Fruit fly (Drosophila melanogaster): ENCODE measurements around the gene Spt20.

Gene Spt20

DNA sequence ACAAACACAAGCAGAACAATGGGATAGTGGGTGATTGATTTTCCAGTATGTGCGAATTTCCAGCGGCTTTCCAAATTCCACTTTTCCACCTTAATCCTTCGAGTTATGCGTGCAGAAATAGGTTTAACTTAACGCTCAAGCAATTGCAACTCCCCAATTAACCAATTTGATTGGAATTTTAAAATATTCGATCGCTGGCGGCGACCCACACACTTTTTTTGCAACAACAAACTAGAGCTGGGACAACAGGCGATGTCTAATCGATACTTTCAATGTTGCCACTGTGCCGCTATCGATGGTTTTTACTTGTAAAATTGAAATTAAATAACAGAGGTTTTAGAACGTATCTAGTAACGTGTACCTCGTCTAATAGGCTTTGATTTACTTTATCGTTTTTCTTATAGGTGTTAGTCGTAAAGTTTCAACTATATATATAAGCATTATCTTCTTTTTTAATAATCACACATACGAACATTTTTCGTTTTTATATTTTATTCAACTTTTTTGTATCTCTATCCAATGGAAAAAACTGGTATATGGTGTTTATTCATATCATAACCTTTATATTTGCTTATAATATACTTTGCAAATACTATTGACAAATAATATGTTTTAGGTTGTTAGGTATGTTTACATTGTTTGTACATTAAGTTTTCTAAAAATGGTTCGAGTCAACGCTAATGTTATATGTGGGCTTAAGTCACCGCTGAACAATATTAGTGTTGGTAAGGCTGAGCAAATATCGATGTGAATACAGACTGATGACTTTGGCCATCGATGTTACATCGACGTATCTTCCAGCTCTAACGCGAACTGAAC is 16.3 kb upstream of the Spt20 start, which contains the start of the genes Abp1 and Tgi:
Abp1 (minus strand) TSS at position 240 of the 819 bp plus-strand sequence.
Tgi (plus strand) TSS at position 757 of the 819 bp plus-strand sequence.
- TF ChIP-seq ttk (optimal IDR thresholded peaks at IDR 0.05) (no peak), psq (optimal IDR thresholded peaks at IDR 0.05) (no peak), insv (optimal IDR thresholded peaks at IDR 0.05) (no peak)

dm6 chr3L:13486860-13487404 is 15.6 kb upstream of the Spt20 start:
- TF ChIP-seq insv (optimal IDR thresholded peaks at IDR 0.05) (no peak), psq (optimal IDR thresholded peaks at IDR 0.05) (no peak), ttk (optimal IDR thresholded peaks at IDR 0.05) (no peak), Sin3A (optimal IDR thresholded peaks at IDR 0.05) (no peak), Myc (optimal IDR thresholded peaks at IDR 0.05) (no peak), h (optimal IDR thresholded peaks at IDR 0.05) (no peak)

dm6 chr3L:13488129-13488876 is 14.2 kb upstream of the Spt20 start:
- TF ChIP-seq insv (optimal IDR thresholded peaks at IDR 0.05), result no peak
- TF ChIP-seq ttk (optimal IDR thresholded peaks at IDR 0.05), result no peak
- TF ChIP-seq Sin3A (optimal IDR thresholded peaks at IDR 0.05), result no peak
- TF ChIP-seq h (optimal IDR thresholded peaks at IDR 0.05), result no peak
- no peak for TF ChIP-seq Myc (optimal IDR thresholded peaks at IDR 0.05)
- TF ChIP-seq psq (optimal IDR thresholded peaks at IDR 0.05), result no peak

DNA sequence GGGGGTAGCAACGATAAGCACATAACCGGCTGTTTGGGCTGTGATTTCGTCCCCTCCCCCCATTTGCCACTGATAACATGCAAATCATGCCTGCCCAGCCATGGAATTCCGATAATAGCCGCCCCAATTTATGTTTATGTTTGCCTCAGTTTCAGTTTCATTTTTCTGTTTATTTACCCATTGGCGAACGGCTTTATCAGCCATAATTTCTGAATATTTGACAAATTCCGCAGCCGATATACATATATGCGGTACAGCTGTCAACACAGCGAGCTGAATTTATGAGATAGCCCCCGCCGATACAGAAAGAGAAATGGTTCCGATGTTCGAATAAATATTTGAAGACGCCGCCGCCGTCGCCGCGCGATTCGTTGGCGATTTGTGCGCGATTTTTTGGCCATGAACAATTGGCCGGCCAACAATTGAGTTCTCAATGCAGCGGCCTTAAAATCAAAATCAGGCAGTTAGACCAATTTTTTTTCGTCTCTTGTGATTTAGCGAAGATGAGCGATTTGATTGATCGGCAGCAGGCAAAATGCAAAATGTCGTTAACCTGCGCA is 13.2 kb upstream of the Spt20 start:
- TF ChIP-seq psq (optimal IDR thresholded peaks at IDR 0.05), result no peak
- TF ChIP-seq ttk (optimal IDR thresholded peaks at IDR 0.05), result no peak

- no peak for TF ChIP-seq Myc (optimal IDR thresholded peaks at IDR 0.05)
- no peak for TF ChIP-seq h (optimal IDR thresholded peaks at IDR 0.05)
- TF ChIP-seq ttk (optimal IDR thresholded peaks at IDR 0.05), result no peak
- no peak for TF ChIP-seq Sin3A (optimal IDR thresholded peaks at IDR 0.05)
- no peak for TF ChIP-seq insv (optimal IDR thresholded peaks at IDR 0.05)
- no peak for TF ChIP-seq psq (optimal IDR thresholded peaks at IDR 0.05)
Measured at dm6 chr3L:13490689-13491348, 11.7 kb upstream of the Spt20 start.

DNA sequence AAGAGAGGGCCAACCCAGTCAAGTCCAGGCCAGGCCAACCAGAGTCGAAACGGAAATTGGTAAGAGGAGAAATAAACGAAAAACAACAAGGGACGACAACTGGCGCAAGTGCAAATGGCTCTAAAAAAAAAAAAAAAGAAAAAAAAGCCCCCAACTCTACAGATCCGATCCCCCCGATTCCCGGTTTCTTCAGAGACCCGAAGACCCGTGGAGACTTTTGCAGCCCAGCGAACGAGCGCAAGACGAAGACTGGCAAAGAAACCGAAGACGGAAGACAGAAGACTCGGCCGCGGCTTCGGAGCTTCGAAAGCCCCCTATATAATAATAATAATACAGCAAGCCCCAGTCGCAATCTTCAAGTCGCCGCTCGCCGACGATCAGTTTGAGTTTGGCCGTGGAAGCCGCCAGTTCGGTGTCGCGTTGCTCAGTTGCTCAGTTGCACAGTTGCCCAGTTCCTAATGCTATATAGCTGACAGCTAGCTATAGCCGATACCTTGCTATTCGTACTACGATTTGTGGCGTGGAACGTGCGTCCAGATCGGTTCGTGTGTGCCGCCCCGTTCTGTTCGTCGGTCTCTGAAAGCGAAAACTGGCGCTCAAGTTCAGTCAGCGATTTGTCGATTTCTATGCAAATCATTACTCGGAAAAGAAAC is 8.0 kb upstream of the Spt20 start:
- TF ChIP-seq Sin3A (optimal IDR thresholded peaks at IDR 0.05) (no peak), Myc (optimal IDR thresholded peaks at IDR 0.05) (no peak), insv (optimal IDR thresholded peaks at IDR 0.05) (no peak), psq (optimal IDR thresholded peaks at IDR 0.05) (no peak), h (optimal IDR thresholded peaks at IDR 0.05) (no peak), ttk (optimal IDR thresholded peaks at IDR 0.05) (no peak)

DNA sequence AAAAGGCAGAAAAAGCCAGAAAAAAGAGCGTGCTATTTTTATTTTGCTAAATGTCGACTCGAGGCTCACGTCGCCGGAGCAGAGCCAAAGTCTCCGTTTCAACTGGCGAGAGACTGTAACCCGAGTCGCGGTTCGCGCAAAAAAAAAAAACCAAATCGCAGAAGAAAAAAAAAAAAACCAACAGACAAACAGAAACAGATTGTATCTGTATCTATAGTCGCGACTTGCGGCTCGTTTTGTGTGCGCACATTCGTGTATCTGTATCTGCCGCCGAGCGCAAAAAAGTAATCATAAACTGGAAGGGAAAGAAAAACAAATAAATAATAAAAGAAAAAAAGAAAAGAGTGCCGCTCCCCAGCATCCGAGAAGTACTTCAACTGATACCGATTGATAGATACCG is 7.4 kb upstream of the Spt20 start:
- no peak for TF ChIP-seq insv (optimal IDR thresholded peaks at IDR 0.05)
- TF ChIP-seq Sin3A (optimal IDR thresholded peaks at IDR 0.05), result no peak
- no peak for TF ChIP-seq ttk (optimal IDR thresholded peaks at IDR 0.05)
- no peak for TF ChIP-seq psq (optimal IDR thresholded peaks at IDR 0.05)
- no peak for TF ChIP-seq h (optimal IDR thresholded peaks at IDR 0.05)
- no peak for TF ChIP-seq Myc (optimal IDR thresholded peaks at IDR 0.05)

DNA sequence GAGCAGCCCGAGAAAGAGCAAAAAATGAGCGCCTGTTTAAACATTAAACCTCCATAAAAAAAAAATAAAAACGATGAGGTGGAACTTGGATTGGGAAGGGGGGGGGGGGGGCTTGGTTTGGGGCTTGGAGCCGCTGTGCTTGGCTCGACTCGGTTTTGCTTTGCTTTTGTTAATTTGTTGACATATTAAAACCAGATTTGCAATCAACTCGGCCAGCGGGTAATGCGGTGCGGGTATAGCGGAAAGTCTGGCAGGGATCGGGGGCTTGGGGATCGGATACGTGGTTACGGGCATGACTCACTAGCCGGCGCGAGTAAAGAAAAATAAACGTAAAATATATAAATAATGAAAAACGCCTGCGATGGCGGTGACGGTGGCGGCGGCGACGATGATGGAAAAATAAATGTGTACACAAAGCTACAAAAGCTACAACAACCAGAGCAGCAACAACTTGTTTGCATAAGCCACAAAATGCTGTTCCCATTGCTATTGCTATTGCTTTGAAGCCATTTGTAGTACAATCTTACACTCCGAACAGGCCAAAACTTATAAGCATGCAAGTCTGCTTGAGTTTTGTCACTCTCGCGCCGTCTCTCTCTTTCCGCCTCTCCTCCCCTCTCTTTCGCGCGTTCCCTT is 4.7 kb upstream of the Spt20 start:
- TF ChIP-seq ttk (optimal IDR thresholded peaks at IDR 0.05) (no peak), Myc (optimal IDR thresholded peaks at IDR 0.05) (no peak), insv (optimal IDR thresholded peaks at IDR 0.05) (no peak), Sin3A (optimal IDR thresholded peaks at IDR 0.05) (no peak)

DNA sequence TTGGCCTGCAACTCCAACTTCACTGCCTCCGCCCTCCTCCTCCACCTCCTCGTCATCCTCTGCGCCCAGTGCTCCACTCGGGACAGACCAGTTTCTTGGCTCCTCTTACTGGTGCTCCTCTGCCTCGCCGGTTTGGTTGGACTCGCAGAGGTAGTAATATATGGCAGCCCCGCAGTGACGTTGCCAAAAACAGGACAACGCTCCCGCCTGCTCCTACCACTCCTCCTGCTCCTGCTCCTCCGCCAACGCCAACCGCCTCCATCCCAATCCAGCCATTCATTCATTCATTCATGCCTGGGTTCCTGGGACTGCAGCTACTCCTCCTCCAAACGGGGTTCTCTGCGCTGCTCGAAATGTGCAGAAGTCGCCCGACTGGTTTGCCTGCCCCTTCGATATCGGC is 3.0 kb upstream of the Spt20 start:
- no peak for TF ChIP-seq psq (optimal IDR thresholded peaks at IDR 0.05)
- no peak for TF ChIP-seq Myc (optimal IDR thresholded peaks at IDR 0.05)
- TF ChIP-seq ttk (optimal IDR thresholded peaks at IDR 0.05), result no peak
- TF ChIP-seq insv (optimal IDR thresholded peaks at IDR 0.05), result no peak
- no peak for TF ChIP-seq h (optimal IDR thresholded peaks at IDR 0.05)
- TF ChIP-seq Sin3A (optimal IDR thresholded peaks at IDR 0.05), result no peak

- TF ChIP-seq Sin3A (optimal IDR thresholded peaks at IDR 0.05) (no peak), ttk (optimal IDR thresholded peaks at IDR 0.05) (no peak), Myc (optimal IDR thresholded peaks at IDR 0.05) (no peak), h (optimal IDR thresholded peaks at IDR 0.05) (no peak), insv (optimal IDR thresholded peaks at IDR 0.05) (no peak), psq (optimal IDR thresholded peaks at IDR 0.05) (no peak)
Measured at dm6 chr3L:13499932-13500719, 2.4 kb upstream of the Spt20 start.

Data from Kc167 (cell line).